Worm (Caenorhabditis elegans): ENCODE results near the gene hrg-4.

The hrg-4 gene

ce11 chrIV:11006868-11007267 lies 23.9 kb downstream of the hrg-4 start:
- TF ChIP-seq fkh-10 (GFP tag; optimal IDR thresholded peaks at IDR 0.05) (no peak), egl-5 (tag; optimal IDR thresholded peaks at IDR 0.05) (no peak), fos-1 (tag; optimal IDR thresholded peaks at IDR 0.05) (no peak), egl-27 (tag; optimal IDR thresholded peaks at IDR 0.05) (no peak), nhr-76 (tag; optimal IDR thresholded peaks at IDR 0.05) (no peak), lsy-12 (tag; optimal IDR thresholded peaks at IDR 0.05) (no peak), nhr-12 (tag; optimal IDR thresholded peaks at IDR 0.05) (no peak), snpc-4 (tag; optimal IDR thresholded peaks at IDR 0.05) (no peak), nhr-77 (tag; optimal IDR thresholded peaks at IDR 0.05) (no peak), unc-39 (tag; optimal IDR thresholded peaks at IDR 0.05) (no peak), ztf-11 (tag; optimal IDR thresholded peaks at IDR 0.05) (no peak), pha-4 (tag; optimal IDR thresholded peaks at IDR 0.05) (no peak), unc-62 (GFP tag; optimal IDR thresholded peaks at IDR 0.05) (no peak), nhr-23 (tag; optimal IDR thresholded peaks at IDR 0.05) (no peak)

DNA sequence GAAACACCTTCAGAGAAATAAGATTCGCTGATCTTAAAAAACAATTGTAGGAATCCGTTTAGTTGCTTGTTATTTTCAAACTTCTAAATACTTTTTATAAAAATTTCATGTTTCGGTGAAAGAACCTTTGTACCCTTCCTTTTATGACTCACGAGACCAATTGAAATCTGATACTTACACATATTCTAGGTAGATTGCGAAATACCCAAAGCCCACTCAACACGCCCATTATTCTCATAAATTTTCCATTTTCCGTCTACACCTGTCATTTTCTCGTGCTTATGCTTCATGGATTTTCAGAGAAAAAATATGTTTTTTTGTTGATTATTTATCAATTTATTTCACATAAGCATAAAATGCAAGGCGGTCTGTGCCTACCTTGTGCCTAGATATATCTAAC lies 24.4 kb downstream of the hrg-4 start:
- TF ChIP-seq egl-5 (tag; optimal IDR thresholded peaks at IDR 0.05): no peak
- no peak for TF ChIP-seq nhr-12 (tag; optimal IDR thresholded peaks at IDR 0.05)
- peak; percentile 40 for TF ChIP-seq nhr-11 (tag; optimal IDR thresholded peaks at IDR 0.05)
- no peak for TF ChIP-seq pha-4 (tag; optimal IDR thresholded peaks at IDR 0.05)
- TF ChIP-seq nhr-23 (tag; optimal IDR thresholded peaks at IDR 0.05): no peak
- no peak for TF ChIP-seq snpc-4 (tag; optimal IDR thresholded peaks at IDR 0.05)
- no peak for TF ChIP-seq mdl-1 (tag; optimal IDR thresholded peaks at IDR 0.05)

DNA sequence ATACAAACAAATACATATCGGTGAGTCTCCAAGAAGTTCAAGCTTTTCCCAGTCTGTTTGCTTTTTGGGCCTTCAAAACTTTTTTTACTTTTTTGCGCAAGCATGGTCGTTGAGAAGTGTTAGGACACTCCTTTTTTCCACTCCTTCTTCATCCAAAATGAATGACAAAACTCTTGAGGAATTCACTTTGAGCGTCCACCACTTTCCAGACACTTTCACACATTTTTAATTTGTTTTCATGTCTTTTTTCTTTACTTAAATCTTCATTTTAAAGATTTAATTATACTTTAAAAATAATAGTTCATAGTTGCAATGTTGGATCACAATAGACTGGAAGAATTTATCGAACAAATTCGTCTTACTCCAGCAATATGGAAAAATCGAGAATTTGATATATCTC lies 26.5 kb downstream of the hrg-4 start, which contains the start of gene F13H10.1:
TSS of gene F13H10.1 (plus strand) at position 301 of the 400 bp plus-strand sequence.
- no peak for TF ChIP-seq nhr-11 (tag; optimal IDR thresholded peaks at IDR 0.05)
- TF ChIP-seq nhr-23 (tag; optimal IDR thresholded peaks at IDR 0.05): no peak
- TF ChIP-seq nhr-76 (tag; optimal IDR thresholded peaks at IDR 0.05): no peak
- TF ChIP-seq hmg-11 (tag; optimal IDR thresholded peaks at IDR 0.05): no peak
- TF ChIP-seq egl-5 (tag; optimal IDR thresholded peaks at IDR 0.05): no peak
- TF ChIP-seq zag-1 (tag; optimal IDR thresholded peaks at IDR 0.05): no peak
- no peak for TF ChIP-seq lin-39 (tag; optimal IDR thresholded peaks at IDR 0.05)
- TF ChIP-seq skn-1 (tag; optimal IDR thresholded peaks at IDR 0.05): no peak
- no peak for TF ChIP-seq daf-12 (tag; optimal IDR thresholded peaks at IDR 0.05)
- TF ChIP-seq nhr-67 (tag; optimal IDR thresholded peaks at IDR 0.05): no peak
- no peak for TF ChIP-seq elt-1 (tag; optimal IDR thresholded peaks at IDR 0.05)
- no peak for TF ChIP-seq egl-27 (tag; optimal IDR thresholded peaks at IDR 0.05)
- TF ChIP-seq ZK546.5 (tag; optimal IDR thresholded peaks at IDR 0.05): no peak
- TF ChIP-seq mml-1 (tag; optimal IDR thresholded peaks at IDR 0.05): no peak

- no peak for TF ChIP-seq lin-15B (tag; optimal IDR thresholded peaks at IDR 0.05)
- TF ChIP-seq elt-1 (tag; optimal IDR thresholded peaks at IDR 0.05): no peak
- TF ChIP-seq ceh-28 (tag; optimal IDR thresholded peaks at IDR 0.05): no peak
- TF ChIP-seq nhr-67 (tag; optimal IDR thresholded peaks at IDR 0.05): no peak
- no peak for TF ChIP-seq nhr-23 (tag; optimal IDR thresholded peaks at IDR 0.05)
- no peak for TF ChIP-seq zag-1 (tag; optimal IDR thresholded peaks at IDR 0.05)
- TF ChIP-seq nhr-237 (tag; optimal IDR thresholded peaks at IDR 0.05): no peak
- no peak for TF ChIP-seq R02D3.7 (tag; optimal IDR thresholded peaks at IDR 0.05)
- no peak for TF ChIP-seq ceh-9 (tag; optimal IDR thresholded peaks at IDR 0.05)
- no peak for TF ChIP-seq pha-4 (tag; optimal IDR thresholded peaks at IDR 0.05)
- TF ChIP-seq nhr-25 (tag; optimal IDR thresholded peaks at IDR 0.05): no peak
- TF ChIP-seq daf-12 (tag; optimal IDR thresholded peaks at IDR 0.05): no peak
- no peak for TF ChIP-seq ceh-82 (tag; optimal IDR thresholded peaks at IDR 0.05)
- TF ChIP-seq ZK546.5 (tag; optimal IDR thresholded peaks at IDR 0.05): no peak
Observed at ce11 chrIV:11001614-11002013, 29.2 kb downstream of the hrg-4 start, which contains the start of gene F13H10.9. F13H10.9 (plus strand) TSS chrIV:11001914.

DNA sequence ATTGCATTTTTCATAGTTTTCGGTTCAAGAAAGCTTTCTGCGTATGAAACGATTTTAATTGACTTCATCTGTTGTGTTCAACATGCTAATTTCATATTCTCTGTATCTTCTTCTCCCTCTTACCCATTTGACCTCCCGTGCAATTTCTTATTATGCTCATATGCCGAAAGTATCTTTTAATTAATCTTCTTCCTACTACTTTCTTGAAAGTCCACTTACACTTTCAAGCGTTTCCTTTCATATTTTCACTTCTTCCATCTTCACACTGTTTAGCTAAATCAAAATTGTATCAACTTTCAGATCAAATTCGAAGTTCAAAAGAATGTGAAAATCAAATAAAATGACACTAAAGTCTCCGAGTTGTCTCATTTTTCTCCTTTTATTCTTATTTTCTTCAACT lies 40.1 kb downstream of the hrg-4 start, which contains the start of gene F13H10.5:
TSS of gene F13H10.5 (plus strand) at position 301 of the 400 bp plus-strand sequence.
- TF ChIP-seq ztf-4 (tag; optimal IDR thresholded peaks at IDR 0.05): no peak
- no peak for TF ChIP-seq nhr-237 (tag; optimal IDR thresholded peaks at IDR 0.05)
- no peak for TF ChIP-seq elt-2 (tag; optimal IDR thresholded peaks at IDR 0.05)
- no peak for TF ChIP-seq ceh-28 (tag; optimal IDR thresholded peaks at IDR 0.05)
- no peak for TF ChIP-seq hmg-11 (tag; optimal IDR thresholded peaks at IDR 0.05)

Data from whole organism, L3 larva.